Worm (Caenorhabditis elegans) whole organism, L4 larva: ENCODE data around the gene dylt-3.

Experiments used
- dmd-8 ChIP-seq: fragments of 200-800 bp; sonication (Bioruptor generic); IDR thresholded peaks from 2 replicates; pipeline ENCODE4 v1.3.6; 2022; ENCODE audit warnings: missing genetic modification characterization, missing compliant biosample characterization
- egl-27 ChIP-seq: sonication (generic microtip); optimal IDR thresholded peaks from 3 replicates; lab custom pipeline; 2017; ENCODE audit warnings: missing biosample characterization, missing genetic modification reagents, missing genetic modification characterization
- nhr-77 ChIP-seq: fragments of 150-350 bp; optimal IDR thresholded peaks from 2 replicates; lab custom pipeline; 2014; ENCODE audit warnings: missing biosample characterization, missing genetic modification characterization
- unc-39 ChIP-seq: sonication (generic microtip); optimal IDR thresholded peaks from 2 replicates; lab custom pipeline; 2017; ENCODE audit warnings: missing biosample characterization, missing genetic modification characterization
- zfp-3 ChIP-seq: fragments of 200-800 bp; sonication (Bioruptor generic); conservative IDR thresholded peaks from 2 replicates; pipeline ENCODE4 v1.3.6; 2022; ENCODE audit warnings: missing genetic modification reagents, missing genetic modification characterization, missing compliant biosample characterization

ce11 chrII:8205612-8206011 lies 24.1 kb downstream of the dylt-3 start:
- TF ChIP-seq dmd-8 (GFP tag; lab: Robert Waterston, UW) (no peak), unc-39 (tag; lab: Kevin White, UChicago) (no peak), nhr-77 (tag; lab: Kevin White, UChicago) (no peak), egl-27 (no peak), zfp-3 (GFP tag; lab: Robert Waterston, UW) (no peak)
